Fruit fly (Drosophila melanogaster) whole organism, embryonic: ENCODE data around the gene BORCS6.

Experiments used
- Awh ChIP-seq: fragments of 200-800 bp; sonication (Bioruptor generic); IDR thresholded peaks from 2 replicates; pipeline ENCODE4, ENCODE4 v1.3.6; 2022; ENCODE audit warnings: missing biosample characterization, missing genetic modification characterization
- BtbVII ChIP-seq: fragments of 200-800 bp; sonication (Bioruptor generic); optimal IDR thresholded peaks from 3 replicates; lab custom pipeline; 2017; ENCODE audit warnings: missing biosample characterization, mild to moderate bottlenecking, missing genetic modification characterization
- CG10431 ChIP-seq: fragments of 200-800 bp; sonication (Bioruptor generic); optimal IDR thresholded peaks from 3 replicates; lab custom pipeline; 2018; ENCODE audit warnings: missing biosample characterization, mild to moderate bottlenecking, missing genetic modification characterization
- CG10543 ChIP-seq: fragments of 200-800 bp; sonication (Bioruptor generic); optimal IDR thresholded peaks from 3 replicates; lab custom pipeline; 2017; ENCODE audit warnings: missing biosample characterization, mild to moderate bottlenecking, missing genetic modification characterization, moderate library complexity
- CG12769 ChIP-seq: fragments of 200-800 bp; sonication (Bioruptor generic); optimal IDR thresholded peaks from 2 replicates; lab custom pipeline; 2019; ENCODE audit warnings: missing biosample characterization, mild to moderate bottlenecking, missing genetic modification characterization, moderate library complexity
- CG14014 ChIP-seq: fragments of 200-800 bp; sonication (Bioruptor generic); IDR thresholded peaks from 2 replicates; pipeline ENCODE4 v1.3.6; 2022; ENCODE audit warnings: missing biosample characterization, missing genetic modification characterization
- CG14965 ChIP-seq: fragments of 200-800 bp; sonication (Bioruptor generic); optimal IDR thresholded peaks from 2 replicates; lab custom pipeline; 2016; ENCODE audit warnings: missing biosample characterization, missing genetic modification characterization, borderline replicate concordance
- CG15269 ChIP-seq: fragments of 200-800 bp; sonication (Bioruptor generic); optimal IDR thresholded peaks from 2 replicates; lab custom pipeline; 2018; ENCODE audit warnings: missing biosample characterization, mild to moderate bottlenecking, missing genetic modification characterization, moderate library complexity
- CG16813 ChIP-seq: fragments of 200-800 bp; sonication (Bioruptor generic); IDR thresholded peaks from 3 replicates; pipeline ENCODE4 v1.3.6; 2022; ENCODE audit warnings: missing biosample characterization, missing genetic modification characterization; ENCODE audit not compliant: partially characterized antibody
- CG17328 ChIP-seq: fragments of 200-800 bp; sonication (Bioruptor generic); IDR thresholded peaks from 2 replicates; pipeline ENCODE4 v1.3.6; 2022; ENCODE audit warnings: missing biosample characterization, missing genetic modification characterization
- CG18599 ChIP-seq: fragments of 200-800 bp; sonication (Bioruptor generic); optimal IDR thresholded peaks from 3 replicates; lab custom pipeline; 2017; ENCODE audit warnings: missing biosample characterization, missing genetic modification characterization, mild to moderate bottlenecking, moderate library complexity, missing genetic modification reagents
- CG4328 ChIP-seq: fragments of 200-800 bp; sonication (Bioruptor generic); optimal IDR thresholded peaks from 3 replicates; lab custom pipeline; 2017; ENCODE audit warnings: missing biosample characterization, missing genetic modification reagents, missing genetic modification characterization
- CG43689 ChIP-seq: fragments of 200-800 bp; sonication (Bioruptor generic); IDR thresholded peaks from 2 replicates; pipeline ENCODE4 v1.3.6; 2022; ENCODE audit warnings: missing biosample characterization, missing genetic modification characterization
- CG4424 ChIP-seq: fragments of 200-800 bp; sonication (Bioruptor generic); optimal IDR thresholded peaks from 3 replicates; lab custom pipeline; 2016; ENCODE audit warnings: missing biosample characterization, missing genetic modification characterization
- CG6791 ChIP-seq: fragments of 200-800 bp; sonication (Bioruptor generic); IDR thresholded peaks from 3 replicates; pipeline ENCODE4 v1.3.6; 2022; ENCODE audit warnings: missing biosample characterization, missing genetic modification characterization; ENCODE audit not compliant: partially characterized antibody
- CG8290 ChIP-seq, 3 experiments: fragments of 200-800 bp; sonication (Bioruptor generic); optimal IDR thresholded peaks; 2 replicates each; lab custom pipeline; 2016 to 2019; ENCODE audit warnings: missing biosample characterization in 3 of 3, missing genetic modification characterization in 3 of 3, mild to moderate bottlenecking in 2 of 3, moderate library complexity in 1 of 3
- CG9932 ChIP-seq: fragments of 200-800 bp; sonication (Bioruptor generic); IDR thresholded peaks from 2 replicates; pipeline ENCODE4 v1.3.6; 2022; ENCODE audit warnings: missing biosample characterization, missing genetic modification characterization
- CTCF ChIP-seq: fragments of 200-800 bp; sonication (Bioruptor generic); optimal IDR thresholded peaks from 2 replicates; lab custom pipeline; 2017; ENCODE audit warnings: missing biosample characterization, mild to moderate bottlenecking, missing genetic modification characterization, moderate library complexity
- D19A ChIP-seq: fragments of 200-800 bp; optimal IDR thresholded peaks from 3 replicates; lab custom pipeline; 2019; ENCODE audit warnings: missing biosample characterization, mild to moderate bottlenecking, missing genetic modification characterization, moderate library complexity
- Dp ChIP-seq: fragments of 200-800 bp; sonication (Bioruptor generic); optimal IDR thresholded peaks from 2 replicates; lab custom pipeline; 2018; ENCODE audit warnings: missing biosample characterization, mild to moderate bottlenecking, missing genetic modification characterization, moderate library complexity
- Drgx ChIP-seq: fragments of 200-800 bp; sonication (Bioruptor generic); IDR thresholded peaks from 2 replicates; pipeline ENCODE4 v1.3.6; 2022; ENCODE audit warnings: missing biosample characterization, missing genetic modification characterization
- ERR ChIP-seq: fragments of 200-800 bp; sonication (Bioruptor generic); optimal IDR thresholded peaks from 2 replicates; lab custom pipeline; 2016; ENCODE audit warnings: missing biosample characterization, missing genetic modification characterization
- Ets65A ChIP-seq: fragments of 200-800 bp; sonication (Bioruptor generic); peaks from one replicate; lab custom pipeline; 2016; ENCODE audit warnings: missing biosample characterization, missing genetic modification characterization
- Hmr ChIP-seq: fragments of 200-800 bp; sonication (Bioruptor generic); optimal IDR thresholded peaks from 3 replicates; lab custom pipeline; 2017; ENCODE audit warnings: mild to moderate bottlenecking, missing biosample characterization, missing genetic modification reagents, missing genetic modification characterization
- Hmx ChIP-seq: fragments of 200-800 bp; sonication (Bioruptor generic); optimal IDR thresholded peaks from 2 replicates; lab custom pipeline; 2016; ENCODE audit warnings: missing biosample characterization, missing genetic modification characterization
- Opbp ChIP-seq: fragments of 200-800 bp; sonication (Bioruptor generic); IDR thresholded peaks from 3 replicates; pipeline ENCODE4 v1.3.6; 2022; ENCODE audit warnings: missing biosample characterization, missing genetic modification characterization; ENCODE audit not compliant: partially characterized antibody
- Optix ChIP-seq: fragments of 200-800 bp; sonication (Bioruptor generic); IDR thresholded peaks from 3 replicates; pipeline ENCODE4 v1.3.6; 2022; ENCODE audit warnings: missing biosample characterization, missing genetic modification characterization
- Rfx ChIP-seq: fragments of 200-800 bp; sonication (Bioruptor generic); IDR thresholded peaks from 2 replicates; pipeline ENCODE4 v1.3.6; 2022; ENCODE audit warnings: missing biosample characterization, missing genetic modification characterization
- Scr ChIP-seq: fragments of 200-800 bp; sonication (Bioruptor generic); IDR thresholded peaks from 2 replicates; pipeline ENCODE4 v1.3.6; 2022; ENCODE audit warnings: missing biosample characterization, missing genetic modification characterization; ENCODE audit not compliant: partially characterized antibody
- Xrp1 ChIP-seq: fragments of 200-800 bp; sonication (Bioruptor generic); IDR thresholded peaks from 2 replicates; pipeline ENCODE4 v1.3.6; 2022; ENCODE audit warnings: missing biosample characterization, missing genetic modification characterization
- abd-A ChIP-seq: fragments of 200-800 bp; sonication (Bioruptor generic); optimal IDR thresholded peaks from 3 replicates; lab custom pipeline; 2019; ENCODE audit warnings: missing biosample characterization, mild to moderate bottlenecking, missing genetic modification characterization, moderate library complexity
- bbx ChIP-seq: fragments of 200-800 bp; sonication (Bioruptor generic); IDR thresholded peaks from 2 replicates; pipeline ENCODE4 v1.3.6; 2022; ENCODE audit warnings: missing biosample characterization, missing genetic modification characterization; ENCODE audit not compliant: partially characterized antibody
- chm ChIP-seq: fragments of 200-800 bp; sonication (Bioruptor generic); IDR thresholded peaks from 2 replicates; pipeline ENCODE4 v1.3.6; 2022; ENCODE audit warnings: missing biosample characterization, missing genetic modification characterization
- en ChIP-seq: fragments of 200-800 bp; sonication (Bioruptor generic); optimal IDR thresholded peaks from 2 replicates; lab custom pipeline; 2016; ENCODE audit warnings: missing biosample characterization, missing genetic modification characterization
- fd102C ChIP-seq: fragments of 200-800 bp; sonication (Bioruptor generic); optimal IDR thresholded peaks from 2 replicates; lab custom pipeline; 2018; ENCODE audit warnings: missing biosample characterization, mild to moderate bottlenecking, missing genetic modification characterization, moderate library complexity
- ftz-f1 ChIP-seq: fragments of 200-800 bp; sonication (Bioruptor generic); optimal IDR thresholded peaks from 2 replicates; lab custom pipeline; 2016; ENCODE audit warnings: missing biosample characterization, missing genetic modification characterization
- hkb ChIP-seq, 2 experiments: fragments of 200-800 bp in 1 of 2; fragments of >200 bp in 1 of 2; sonication (Bioruptor generic) in 1 of 2; IDR thresholded peaks in 1 of 2; optimal IDR thresholded peaks in 1 of 2; 2 replicates each; pipeline versions ENCODE4 v1.3.6 to Lab custom; 2017 to 2022; ENCODE audit warnings: missing biosample characterization in 1 of 2, missing genetic modification characterization in 1 of 2
- nerfin-2 ChIP-seq: fragments of 200-800 bp; sonication (Bioruptor generic); IDR thresholded peaks from 2 replicates; pipeline ENCODE4 v1.3.6; 2022; ENCODE audit warnings: missing biosample characterization, missing genetic modification characterization; ENCODE audit not compliant: partially characterized antibody
- onecut ChIP-seq: fragments of 200-800 bp; sonication (Bioruptor generic); IDR thresholded peaks from 2 replicates; pipeline ENCODE4 v1.3.6; 2022; ENCODE audit warnings: missing biosample characterization, missing genetic modification characterization
- row ChIP-seq: fragments of 200-800 bp; sonication (Bioruptor generic); IDR thresholded peaks from 3 replicates; pipeline ENCODE4 v1.3.6; 2022; ENCODE audit warnings: missing biosample characterization, missing genetic modification characterization
- run ChIP-seq: fragments of 200-800 bp; sonication (Bioruptor generic); optimal IDR thresholded peaks from 3 replicates; lab custom pipeline; 2018; ENCODE audit warnings: missing biosample characterization, mild to moderate bottlenecking, missing genetic modification characterization
- scrt ChIP-seq: fragments of 200-800 bp; sonication (Bioruptor generic); optimal IDR thresholded peaks from 2 replicates; lab custom pipeline; 2018; ENCODE audit warnings: missing biosample characterization, mild to moderate bottlenecking, missing genetic modification characterization, moderate library complexity
- sna ChIP-seq: fragments of 200-800 bp; sonication (Bioruptor generic); IDR thresholded peaks from 2 replicates; pipeline ENCODE4 v1.3.6; 2022; ENCODE audit warnings: missing biosample characterization, missing genetic modification characterization; ENCODE audit not compliant: partially characterized antibody
- sob ChIP-seq: fragments of 200-800 bp; sonication (Bioruptor generic); IDR thresholded peaks from 2 replicates; pipeline ENCODE4 v1.3.6; 2022; ENCODE audit warnings: missing biosample characterization, missing genetic modification characterization
- stwl ChIP-seq: fragments of 200-800 bp; sonication (Bioruptor generic); optimal IDR thresholded peaks from 3 replicates; lab custom pipeline; 2018; ENCODE audit warnings: missing biosample characterization, mild to moderate bottlenecking, missing genetic modification characterization, moderate library complexity
- vvl ChIP-seq: fragments of 200-800 bp; sonication (Bioruptor generic); IDR thresholded peaks from 2 replicates; pipeline ENCODE4 v1.3.6; 2022; ENCODE audit warnings: missing biosample characterization, missing genetic modification characterization
- zfh1 ChIP-seq: fragments of 200-800 bp; sonication (Bioruptor generic); IDR thresholded peaks from 3 replicates; pipeline ENCODE4 v1.3.6; 2022; ENCODE audit warnings: missing biosample characterization, missing genetic modification characterization

The BORCS6 gene

dm6 chr3L:507576-508322, 32.9 kb upstream of the BORCS6 start:
- TF ChIP-seq Drgx (peak; percentile 55), nerfin-2 (GFP tag; lab: Robert Waterston, UW) (peak; percentile 41), CG43689 (GFP tag; lab: Robert Waterston, UW) (no peak), Hmx (GFP tag; lab: Kevin White, UChicago) (no peak), stwl (tag; lab: Kevin White, UChicago) (peak; percentile 97), CG14965 (GFP tag; lab: Kevin White, UChicago) (peak; percentile 46), D19A (peak; percentile 40), CTCF (GFP tag; lab: Kevin White, UChicago) (peak; percentile 77), Opbp (peak; percentile 51; the same call in 1 of the 3 replicates), Scr (0 out of 2 replicates have a peak, but pooled peaks have one; percentile 11), CG8290 (GFP tag; optimal IDR thresholded peaks at IDR 0.05; lab: Kevin White, UChicago) (peak; percentile 0), CG8290 (tag; optimal IDR thresholded peaks at IDR 0.05; lab: Kevin White, UChicago) (no peak), bbx (GFP tag; lab: Robert Waterston, UW) (0 out of 2 replicates have a peak, but pooled peaks have one; percentile 28), CG6791 (GFP tag; lab: Robert Waterston, UW) (peak; percentile 63; the same call in 2 of the 3 replicates), BtbVII (no peak), Ets65A (GFP tag; lab: Kevin White, UChicago) (peak; percentile 39), Optix (GFP tag; lab: Robert Waterston, UW) (no peak), zfh1 (GFP tag; lab: Robert Waterston, UW) (0 out of 3 replicates have a peak, but pooled peaks have one; percentile 38), Dp (no peak), row (GFP tag; lab: Robert Waterston, UW) (0 out of 3 replicates have a peak, but pooled peaks have one; percentile 9), CG16813 (GFP tag; lab: Robert Waterston, UW) (peak; percentile 42; the same call in 2 of the 3 replicates)

- TF ChIP-seq fd102C (GFP tag; lab: Kevin White, UChicago), result no peak
- no peak for TF ChIP-seq CG4328 (GFP tag; lab: Kevin White, UChicago)
- no peak for TF ChIP-seq sna (GFP tag; lab: Robert Waterston, UW)
- peak; percentile 4 for TF ChIP-seq scrt (GFP tag; lab: Kevin White, UChicago)
- TF ChIP-seq Hmr (GFP tag; lab: Kevin White, UChicago), result peak; percentile 10
- peak; percentile 45; the same call in 1 of the 2 replicates for TF ChIP-seq chm (GFP tag; lab: Robert Waterston, UW)
- TF ChIP-seq vvl (GFP tag; lab: Robert Waterston, UW), result peak; percentile 67; the same call in 1 of the 2 replicates
- no peak for TF ChIP-seq ERR (GFP tag; lab: Kevin White, UChicago)
- TF ChIP-seq CG14014, result peak; percentile 43; the same call in 1 of the 2 replicates
- TF ChIP-seq CG4424 (GFP tag; lab: Kevin White, UChicago), result no peak
- TF ChIP-seq Awh (GFP tag; lab: Robert Waterston, UW), result 0 out of 2 replicates have a peak, but pooled peaks have one; percentile 49
- peak; percentile 11; the same call in 1 of the 2 replicates for TF ChIP-seq sob (GFP tag; lab: Robert Waterston, UW)
- no peak for TF ChIP-seq CG10431 (GFP tag; lab: Kevin White, UChicago)
- TF ChIP-seq Rfx (GFP tag; lab: Robert Waterston, UW), result peak; percentile 39; the same call in 1 of the 2 replicates
- no peak for TF ChIP-seq onecut (GFP tag; lab: Robert Waterston, UW)
- no peak for TF ChIP-seq en (GFP tag; lab: Kevin White, UChicago)
- peak; percentile 65 for TF ChIP-seq CG10543 (GFP tag; lab: Kevin White, UChicago)
- peak; percentile 30 for TF ChIP-seq CG18599
- no peak for TF ChIP-seq hkb (optimal IDR thresholded peaks at IDR 0.05; lab: Kevin White, UChicago)
- peak; percentile 13; the same call in 1 of the 2 replicates for TF ChIP-seq hkb (GFP tag; IDR thresholded peaks at IDR 0.05; lab: Robert Waterston, UW)
- TF ChIP-seq run (tag; lab: Kevin White, UChicago), result peak; percentile 43
- peak; percentile 24 for TF ChIP-seq ftz-f1 (GFP tag; lab: Kevin White, UChicago)
- TF ChIP-seq CG9932, result peak; percentile 33; the same call in 1 of the 2 replicates
- TF ChIP-seq Xrp1, result no peak
- peak; percentile 43 for TF ChIP-seq CG15269 (tag; lab: Kevin White, UChicago)
- TF ChIP-seq abd-A (tag; lab: Kevin White, UChicago), result peak; percentile 52
- 0 out of 2 replicates have a peak, but pooled peaks have one; percentile 23 for TF ChIP-seq CG17328 (GFP tag; lab: Robert Waterston, UW)
- TF ChIP-seq CG12769 (tag; lab: Kevin White, UChicago), result peak; percentile 82
These were observed 29.8 kb upstream of the BORCS6 start for dm6 chr3L:510823-511227.
